Fruit fly (Drosophila melanogaster): ENCODE data around the gene RagA-B.

Gene RagA-B

DNA sequence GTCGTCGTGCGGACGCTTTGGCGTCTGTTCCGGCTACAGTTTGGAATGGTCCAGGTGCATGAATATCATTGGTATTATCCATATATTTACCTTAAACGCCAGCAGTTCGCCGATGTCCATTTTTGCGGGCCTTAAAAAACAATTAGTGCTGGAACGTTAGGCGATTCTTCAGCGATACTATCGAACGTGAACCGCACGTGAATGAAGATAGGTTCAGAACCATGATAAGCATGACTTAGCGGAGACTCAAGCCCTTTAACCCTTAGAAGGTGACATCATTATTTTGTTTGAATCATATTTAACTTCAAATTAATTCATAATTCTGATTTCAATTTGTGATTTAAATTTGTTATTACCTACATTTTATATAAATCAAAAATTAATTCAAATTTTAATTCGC lies 39.2 kb downstream of the RagA-B start, which contains the start of gene CG11964 (continued):
- peak; percentile 64 for TF ChIP-seq CG13424 (tag; optimal IDR thresholded peaks at IDR 0.05)
- peak; percentile 53 for TF ChIP-seq p53 (GFP tag; optimal IDR thresholded peaks at IDR 0.05)
- TF ChIP-seq Poxn (GFP tag; IDR thresholded peaks at IDR 0.05), result no peak
- peak; percentile 48 for TF ChIP-seq Bdp1 (GFP tag; optimal IDR thresholded peaks at IDR 0.05)
- TF ChIP-seq sd (tag; optimal IDR thresholded peaks at IDR 0.05), result no peak
- peak; percentile 99 for TF ChIP-seq BEAF-32 (GFP tag; optimal IDR thresholded peaks at IDR 0.05)
- peak; percentile 100 for TF ChIP-seq CG13287 (GFP tag; IDR thresholded peaks at IDR 0.05; ENCODE audit: partially characterized antibody)
- TF ChIP-seq CkIIα-i1 (GFP tag; IDR thresholded peaks at IDR 0.05), result no peak
- no peak for TF ChIP-seq CG4707 (GFP tag; optimal IDR thresholded peaks at IDR 0.05)
- no peak for TF ChIP-seq NK7.1 (GFP tag; optimal IDR thresholded peaks at IDR 0.05)
- TF ChIP-seq repo (GFP tag; optimal IDR thresholded peaks at IDR 0.05), result peak; percentile 41
- TF ChIP-seq E2f1 (GFP tag; IDR thresholded peaks at IDR 0.05), result peak; percentile 33; the same call in 1 of the 2 replicates
- peak; percentile 84 for TF ChIP-seq slbo (GFP tag; IDR thresholded peaks at IDR 0.05)
- TF ChIP-seq Abd-B (GFP tag; optimal IDR thresholded peaks at IDR 0.05), result peak; percentile 69
- TF ChIP-seq CG1603 (tag; optimal IDR thresholded peaks at IDR 0.05), result peak; percentile 92
- TF ChIP-seq CG33213 (GFP tag; optimal IDR thresholded peaks at IDR 0.05), result peak; percentile 87
- TF ChIP-seq CG43689 (GFP tag; IDR thresholded peaks at IDR 0.05), result no peak
- peak; percentile 95 for TF ChIP-seq MBD-R2 (GFP tag; IDR thresholded peaks at IDR 0.05)
- no peak for TF ChIP-seq CG15011 (GFP tag; optimal IDR thresholded peaks at IDR 0.05)
- TF ChIP-seq D19B (GFP tag; optimal IDR thresholded peaks at IDR 0.05), result no peak
- peak; percentile 75 for TF ChIP-seq sob (GFP tag; IDR thresholded peaks at IDR 0.05)
- TF ChIP-seq CG6254 (GFP tag; optimal IDR thresholded peaks at IDR 0.05), result no peak
- peak; percentile 100 for TF ChIP-seq CG42726 (GFP tag; IDR thresholded peaks at IDR 0.05; ENCODE audit: partially characterized antibody)
- no peak for TF ChIP-seq crc (GFP tag; optimal IDR thresholded peaks at IDR 0.05)
- peak; percentile 99 for TF ChIP-seq CG2129 (GFP tag; IDR thresholded peaks at IDR 0.05; ENCODE audit: partially characterized antibody)
- TF ChIP-seq Eip74EF (GFP tag; optimal IDR thresholded peaks at IDR 0.05), result no peak
- no peak for TF ChIP-seq CG31365 (tag; optimal IDR thresholded peaks at IDR 0.05)
- TF ChIP-seq dpn (GFP tag; optimal IDR thresholded peaks at IDR 0.05), result peak; percentile 75 to 76
- peak; percentile 99 for TF ChIP-seq chinmo (GFP tag; IDR thresholded peaks at IDR 0.05; ENCODE audit: partially characterized antibody)
- peak in 1 of 3 experiments; percentile 48 for TF ChIP-seq lola (GFP tag; optimal IDR thresholded peaks at IDR 0.05)
- TF ChIP-seq CG1792 (GFP tag; optimal IDR thresholded peaks at IDR 0.05), result peak; percentile 11
- no peak for TF ChIP-seq trh (GFP tag; optimal IDR thresholded peaks at IDR 0.05)
- peak; percentile 28 for TF ChIP-seq Atf3 (GFP tag; optimal IDR thresholded peaks at IDR 0.05)
- TF ChIP-seq CG30431 (GFP tag; optimal IDR thresholded peaks at IDR 0.05), result no peak
- TF ChIP-seq lmd (GFP tag; IDR thresholded peaks at IDR 0.05), result peak; percentile 35; the same call in 1 of the 2 replicates
- TF ChIP-seq sna (GFP tag; IDR thresholded peaks at IDR 0.05; ENCODE audit: partially characterized antibody), result peak; percentile 98
- TF ChIP-seq CG7839 (tag; optimal IDR thresholded peaks at IDR 0.05), result peak; percentile 55
- peak; percentile 62 for TF ChIP-seq Chrac-16 (GFP tag; optimal IDR thresholded peaks at IDR 0.05)
- TF ChIP-seq stwl (tag; optimal IDR thresholded peaks at IDR 0.05), result peak; percentile 93
- TF ChIP-seq Ets97D (GFP tag; optimal IDR thresholded peaks at IDR 0.05), result peak; percentile 72
- peak; percentile 87 for TF ChIP-seq HmgZ (tag; optimal IDR thresholded peaks at IDR 0.05)
- no peak for TF ChIP-seq H15 (GFP tag; IDR thresholded peaks at IDR 0.05)
- no peak for TF ChIP-seq ap (GFP tag; IDR thresholded peaks at IDR 0.05)
- TF ChIP-seq CG7556 (GFP tag; optimal IDR thresholded peaks at IDR 0.05), result no peak
- no peak for TF ChIP-seq CG10321 (GFP tag; IDR thresholded peaks at IDR 0.05)
- no peak for TF ChIP-seq CG11560 (tag; IDR thresholded peaks at IDR 0.05)
- peak in 1 of 2 experiments; percentile 3 for TF ChIP-seq insv (GFP tag; optimal IDR thresholded peaks at IDR 0.05)
- TF ChIP-seq Meics (GFP tag; optimal IDR thresholded peaks at IDR 0.05), result peak; percentile 46
- TF ChIP-seq gsb-n (tag; optimal IDR thresholded peaks at IDR 0.05), result peak; percentile 44
- TF ChIP-seq fd64A (GFP tag; optimal IDR thresholded peaks at IDR 0.05), result no peak
